Fruit fly (Drosophila melanogaster) whole organism, adult: ENCODE data around the gene bark.

Experiments used
- CG11617 ChIP-seq: fragments of 200-800 bp; sonication (Bioruptor generic); optimal IDR thresholded peaks from 2 replicates; lab custom pipeline; 2017; ENCODE audit warnings: mild to moderate bottlenecking, missing biosample characterization, missing genetic modification reagents, missing genetic modification characterization
- CG12768 ChIP-seq: fragments of 200-800 bp; sonication (Bioruptor generic); optimal IDR thresholded peaks from 2 replicates; lab custom pipeline; 2017; ENCODE audit warnings: missing biosample characterization, missing genetic modification characterization, mild to moderate bottlenecking, moderate library complexity, missing genetic modification reagents
- CG14711 ChIP-seq: fragments of 200-800 bp; sonication (Bioruptor generic); optimal IDR thresholded peaks from 2 replicates; lab custom pipeline; 2018; ENCODE audit warnings: missing biosample characterization, mild to moderate bottlenecking, missing genetic modification characterization, moderate library complexity
- CG1620 ChIP-seq: fragments of 200-800 bp; sonication (Bioruptor generic); optimal IDR thresholded peaks from 2 replicates; lab custom pipeline; 2016; ENCODE audit warnings: missing biosample characterization, missing genetic modification characterization
- CG33017 ChIP-seq: fragments of 200-800 bp; sonication (Bioruptor generic); optimal IDR thresholded peaks from 2 replicates; lab custom pipeline; 2018; ENCODE audit warnings: missing biosample characterization, mild to moderate bottlenecking, missing genetic modification characterization, moderate library complexity
- CG5204 ChIP-seq: fragments of 200-800 bp; sonication (Bioruptor generic); optimal IDR thresholded peaks from 2 replicates; lab custom pipeline; 2016; ENCODE audit warnings: missing biosample characterization, missing genetic modification characterization
- CG7045 ChIP-seq: fragments of 200-800 bp; sonication (Bioruptor generic); optimal IDR thresholded peaks from 2 replicates; lab custom pipeline; 2017; ENCODE audit warnings: missing biosample characterization, mild to moderate bottlenecking, missing genetic modification characterization
- CG7101 ChIP-seq: fragments of 200-800 bp; sonication (Bioruptor generic); optimal IDR thresholded peaks from 2 replicates; lab custom pipeline; 2018; ENCODE audit warnings: missing biosample characterization, mild to moderate bottlenecking, missing genetic modification characterization, moderate library complexity
- Crg-1 ChIP-seq: fragments of 200-800 bp; sonication (Bioruptor generic); optimal IDR thresholded peaks from 2 replicates; lab custom pipeline; 2016; ENCODE audit warnings: missing biosample characterization, missing genetic modification characterization
- Hr96 ChIP-seq: fragments of 200-800 bp; sonication (Bioruptor generic); optimal IDR thresholded peaks from 2 replicates; lab custom pipeline; 2016; ENCODE audit warnings: missing biosample characterization, missing genetic modification characterization
- Mnt ChIP-seq: fragments of 200-800 bp; sonication (Bioruptor generic); optimal IDR thresholded peaks from 2 replicates; lab custom pipeline; 2016; ENCODE audit warnings: missing biosample characterization, mild to moderate bottlenecking, missing genetic modification characterization
- bab1 ChIP-seq: fragments of 200-800 bp; sonication (Bioruptor generic); optimal IDR thresholded peaks from 3 replicates; lab custom pipeline; 2019; ENCODE audit warnings: missing biosample characterization, mild to moderate bottlenecking, missing genetic modification characterization, moderate library complexity
- cic ChIP-seq: fragments of 200-800 bp; sonication (Bioruptor generic); optimal IDR thresholded peaks from 2 replicates; lab custom pipeline; 2017; ENCODE audit warnings: missing biosample characterization, mild to moderate bottlenecking, missing genetic modification characterization, moderate library complexity
- cnc ChIP-seq, 2 experiments: fragments of >200 bp; optimal IDR thresholded peaks; 2 replicates each; lab custom pipeline; 2017
- kay ChIP-seq: fragments of 200-800 bp; sonication (Bioruptor generic); peaks from one replicate; lab custom pipeline; 2016; ENCODE audit warnings: missing biosample characterization, missing genetic modification characterization, borderline replicate concordance
- ovo ChIP-seq: fragments of 200-800 bp; sonication (Bioruptor generic); optimal IDR thresholded peaks from 2 replicates; lab custom pipeline; 2016; ENCODE audit warnings: missing biosample characterization, missing genetic modification characterization
- pad ChIP-seq: fragments of 200-800 bp; sonication (Bioruptor generic); optimal IDR thresholded peaks from 3 replicates; lab custom pipeline; 2017; ENCODE audit warnings: missing biosample characterization, missing genetic modification characterization, mild to moderate bottlenecking, moderate library complexity, missing genetic modification reagents
- tj ChIP-seq: fragments of 200-800 bp; sonication (Bioruptor generic); optimal IDR thresholded peaks from 3 replicates; lab custom pipeline; 2017; ENCODE audit warnings: missing biosample characterization, mild to moderate bottlenecking, missing genetic modification characterization, moderate library complexity
- toe ChIP-seq: fragments of 200-800 bp; sonication (Bioruptor generic); optimal IDR thresholded peaks from 2 replicates; lab custom pipeline; 2016; ENCODE audit warnings: missing biosample characterization, missing genetic modification characterization

The bark gene

DNA sequence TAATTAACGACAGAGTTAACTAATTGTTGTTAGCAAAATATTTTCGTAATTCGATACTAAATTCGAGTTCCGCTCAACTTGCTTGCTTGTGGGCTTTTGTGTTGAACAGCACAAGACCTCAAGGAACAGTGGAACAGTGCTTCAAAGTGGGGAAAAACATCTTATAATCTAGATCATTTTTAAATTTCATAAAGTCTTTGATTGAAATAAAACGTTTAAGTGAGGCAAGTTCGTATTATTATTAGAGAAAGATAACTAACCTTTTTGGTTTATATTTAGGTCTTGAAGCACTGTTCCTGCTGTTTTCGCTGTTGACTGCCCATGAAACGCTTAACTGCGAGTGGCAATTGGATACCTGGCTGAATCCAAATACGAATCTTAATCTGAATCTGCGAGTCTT lies 57.2 kb downstream of the bark start:
- TF ChIP-seq cic (GFP tag; lab: Kevin White, UChicago) (no peak), toe (no peak), cnc (optimal IDR thresholded peaks at IDR 0.05; lab: Kevin White, UChicago) (no peak), CG7101 (no peak), CG5204 (GFP tag; lab: Kevin White, UChicago) (no peak), CG1620 (GFP tag; lab: Kevin White, UChicago) (no peak), bab1 (GFP tag; lab: Kevin White, UChicago) (no peak), pad (no peak), CG12768 (no peak), Hr96 (GFP tag; lab: Kevin White, UChicago) (no peak), CG14711 (tag; lab: Kevin White, UChicago) (no peak), CG11617 (GFP tag; lab: Kevin White, UChicago) (no peak), tj (GFP tag; lab: Kevin White, UChicago) (no peak), CG33017 (no peak), kay (GFP tag; lab: Kevin White, UChicago) (no peak), ovo (GFP tag; lab: Kevin White, UChicago) (no peak), Mnt (no peak)

- TF ChIP-seq CG7101 (no peak), Crg-1 (no peak), CG5204 (GFP tag; lab: Kevin White, UChicago) (no peak)
Measured at dm6 chr2L:3844898-3845713, 58.1 kb downstream of the bark start.

DNA sequence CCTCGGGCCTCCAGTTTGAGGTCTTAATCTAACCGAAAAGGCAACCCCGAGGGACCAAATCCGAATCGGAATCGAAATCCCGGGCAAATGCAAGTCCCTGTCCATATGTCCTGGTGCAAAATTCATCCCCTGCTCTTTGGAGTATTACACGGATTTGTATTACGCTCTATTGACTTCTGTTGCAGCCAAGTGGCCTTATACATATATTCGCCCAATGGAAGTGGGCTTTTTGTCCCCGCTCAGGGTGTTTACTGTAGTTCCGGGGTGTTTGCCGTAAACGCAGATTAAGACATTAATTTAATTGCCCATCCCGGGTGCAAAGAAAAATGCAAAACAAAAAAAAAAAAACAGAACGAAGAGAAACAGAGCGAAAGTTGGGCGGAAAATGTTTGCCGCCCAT lies 59.6 kb downstream of the bark start:
- TF ChIP-seq Mnt (no peak), bab1 (GFP tag; lab: Kevin White, UChicago) (no peak), Hr96 (GFP tag; lab: Kevin White, UChicago) (no peak), CG33017 (no peak), CG1620 (GFP tag; lab: Kevin White, UChicago) (no peak), CG11617 (GFP tag; lab: Kevin White, UChicago) (no peak)

DNA sequence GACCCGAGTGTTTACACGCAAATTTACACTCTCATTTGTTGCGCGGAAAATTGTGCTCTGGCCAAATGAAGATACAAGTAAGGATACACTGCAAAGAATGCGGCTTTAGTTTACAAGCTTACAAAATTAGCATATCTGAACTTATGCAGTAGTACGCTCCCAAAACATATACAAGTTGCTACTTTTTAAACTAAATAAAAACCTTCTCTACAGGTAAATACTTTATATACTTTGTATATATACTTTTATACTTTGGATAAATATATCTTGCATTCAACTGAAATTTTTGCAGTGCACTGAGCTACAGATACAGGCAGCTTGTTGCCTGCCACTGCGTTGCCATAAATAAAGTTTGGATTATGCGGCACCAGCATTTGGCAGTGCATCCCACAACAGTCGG lies 60.9 kb downstream of the bark start:
- TF ChIP-seq kay (GFP tag; lab: Kevin White, UChicago) (no peak), CG14711 (tag; lab: Kevin White, UChicago) (no peak), CG12768 (no peak), Crg-1 (no peak), tj (GFP tag; lab: Kevin White, UChicago) (no peak), pad (no peak), ovo (GFP tag; lab: Kevin White, UChicago) (no peak), Hr96 (GFP tag; lab: Kevin White, UChicago) (no peak), CG5204 (GFP tag; lab: Kevin White, UChicago) (no peak), bab1 (GFP tag; lab: Kevin White, UChicago) (no peak), toe (no peak), CG1620 (GFP tag; lab: Kevin White, UChicago) (no peak), CG7045 (GFP tag; lab: Kevin White, UChicago) (no peak), CG7101 (no peak), CG11617 (GFP tag; lab: Kevin White, UChicago) (no peak), CG33017 (no peak), Mnt (no peak)

DNA sequence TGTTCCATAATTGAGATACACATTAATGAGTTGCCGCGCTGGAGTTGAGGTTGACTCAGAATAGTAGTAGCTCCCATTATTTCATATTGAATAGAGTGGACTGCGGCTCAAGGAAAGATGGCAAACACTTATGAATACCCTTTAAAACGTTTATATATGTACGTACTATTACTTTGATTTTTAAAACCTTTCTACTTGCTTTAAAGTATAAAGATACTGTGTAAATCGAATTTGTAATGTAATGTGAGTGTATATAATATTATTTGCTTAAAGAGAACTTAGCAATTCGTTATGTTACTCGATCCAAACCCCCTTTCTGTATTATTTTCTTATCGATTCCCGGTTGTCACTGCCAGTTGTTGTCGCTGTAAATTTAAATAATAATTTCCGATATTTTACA lies 64.3 kb downstream of the bark start:
- TF ChIP-seq CG33017: no peak

- no peak for TF ChIP-seq tj (GFP tag; lab: Kevin White, UChicago)
- no peak for TF ChIP-seq cnc (optimal IDR thresholded peaks at IDR 0.05; lab: Kevin White, UChicago)
- TF ChIP-seq CG7101: no peak
- TF ChIP-seq toe: no peak
- no peak for TF ChIP-seq CG1620 (GFP tag; lab: Kevin White, UChicago)
- no peak for TF ChIP-seq Mnt
- no peak for TF ChIP-seq cic (GFP tag; lab: Kevin White, UChicago)
- no peak for TF ChIP-seq Hr96 (GFP tag; lab: Kevin White, UChicago)
Measured at dm6 chr2L:3852120-3852519, 65.2 kb downstream of the bark start.
